Worm (Caenorhabditis elegans) whole organism, mixed stage, embryonic: ENCODE data around the gene txt-12.

Experiments used
- M03D4.4 ChIP-seq: sonication (generic microtip); optimal IDR thresholded peaks from 2 replicates; lab custom pipeline; 2017; ENCODE audit warnings: mild to moderate bottlenecking, missing genetic modification characterization, missing compliant biosample characterization
- bed-3 ChIP-seq: fragments of 200-800 bp; sonication (Bioruptor generic); optimal IDR thresholded peaks from 3 replicates; lab custom pipeline; 2018; ENCODE audit warnings: mild to moderate bottlenecking, missing genetic modification characterization, moderate library complexity, missing compliant biosample characterization
- blmp-1 ChIP-seq: fragments of 150-350 bp; optimal IDR thresholded peaks from 2 replicates; lab custom pipeline; 2014; ENCODE audit warnings: missing biosample characterization, missing genetic modification characterization
- ceh-39 ChIP-seq: fragments of 150-350 bp; optimal IDR thresholded peaks from 2 replicates; lab custom pipeline; 2014; ENCODE audit warnings: missing biosample characterization, missing genetic modification characterization
- ceh-43 ChIP-seq: fragments of 200-800 bp; sonication (Bioruptor generic); optimal IDR thresholded peaks from 2 replicates; lab custom pipeline; 2018; ENCODE audit warnings: mild to moderate bottlenecking, missing genetic modification characterization, moderate library complexity, missing compliant biosample characterization
- ceh-83 ChIP-seq: fragments of 200-800 bp; sonication (Bioruptor generic); optimal IDR thresholded peaks from 2 replicates; lab custom pipeline; 2018; ENCODE audit warnings: mild to moderate bottlenecking, missing genetic modification characterization, missing compliant biosample characterization
- ces-1 ChIP-seq: fragments of 150-350 bp; optimal IDR thresholded peaks from 2 replicates; lab custom pipeline; 2014; ENCODE audit warnings: missing biosample characterization, missing genetic modification reagents, missing genetic modification characterization
- cnd-1 ChIP-seq: fragments of 200-800 bp; sonication (Bioruptor generic); optimal IDR thresholded peaks from 2 replicates; lab custom pipeline; 2018; ENCODE audit warnings: mild to moderate bottlenecking, missing genetic modification characterization, missing compliant biosample characterization
- drap-1 ChIP-seq: fragments of 200-800 bp; sonication (Bioruptor generic); optimal IDR thresholded peaks from 3 replicates; lab custom pipeline; 2018; ENCODE audit warnings: mild to moderate bottlenecking, missing genetic modification characterization, missing compliant biosample characterization
- elt-3 ChIP-seq: fragments of 150-350 bp; optimal IDR thresholded peaks from 2 replicates; lab custom pipeline; 2014; ENCODE audit warnings: missing biosample characterization, missing genetic modification characterization
- flh-1 ChIP-seq: fragments of 200-800 bp; sonication (Bioruptor generic); optimal IDR thresholded peaks from 2 replicates; lab custom pipeline; 2018; ENCODE audit warnings: mild to moderate bottlenecking, missing genetic modification characterization, moderate library complexity, missing compliant biosample characterization
- ham-2 ChIP-seq: fragments of 200-800 bp; sonication (Bioruptor generic); optimal IDR thresholded peaks from 2 replicates; lab custom pipeline; 2018; ENCODE audit warnings: mild to moderate bottlenecking, missing genetic modification characterization, missing compliant biosample characterization
- hlh-1 ChIP-seq: fragments of 150-350 bp; optimal IDR thresholded peaks from 2 replicates; lab custom pipeline; 2014; ENCODE audit warnings: missing biosample characterization, missing genetic modification reagents, missing genetic modification characterization
- lin-13 ChIP-seq: fragments of 150-350 bp; optimal IDR thresholded peaks from 2 replicates; lab custom pipeline; 2014; ENCODE audit warnings: missing biosample characterization, missing genetic modification characterization
- lin-32 ChIP-seq: fragments of 200-800 bp; sonication (Bioruptor generic); optimal IDR thresholded peaks from 2 replicates; lab custom pipeline; 2018; ENCODE audit warnings: mild to moderate bottlenecking, missing genetic modification characterization, missing compliant biosample characterization
- lsy-2 ChIP-seq: fragments of 150-350 bp; optimal IDR thresholded peaks from 2 replicates; lab custom pipeline; 2014; ENCODE audit warnings: missing biosample characterization, missing genetic modification characterization
- mab-5 ChIP-seq: fragments of 150-350 bp; optimal IDR thresholded peaks from 2 replicates; lab custom pipeline; 2014; ENCODE audit warnings: missing biosample characterization, missing genetic modification characterization
- mep-1 ChIP-seq: fragments of 150-350 bp; optimal IDR thresholded peaks from 2 replicates; lab custom pipeline; 2017; ENCODE audit warnings: missing biosample characterization, missing genetic modification reagents, missing genetic modification characterization, inconsistent platforms
- mls-2 ChIP-seq: sonication (generic microtip); optimal IDR thresholded peaks from 2 replicates; lab custom pipeline; 2016; ENCODE audit warnings: mild to moderate bottlenecking, missing genetic modification characterization, moderate library complexity, missing compliant biosample characterization
- nhr-12 ChIP-seq: fragments of 150-350 bp; optimal IDR thresholded peaks from 2 replicates; lab custom pipeline; 2014; ENCODE audit warnings: missing biosample characterization, missing genetic modification characterization
- nhr-2 ChIP-seq: fragments of 150-350 bp; optimal IDR thresholded peaks from 2 replicates; lab custom pipeline; 2014; ENCODE audit warnings: missing biosample characterization, missing genetic modification characterization
- nhr-28 ChIP-seq: fragments of 150-350 bp; optimal IDR thresholded peaks from 2 replicates; lab custom pipeline; 2014; ENCODE audit warnings: missing biosample characterization, missing genetic modification characterization
- nhr-76 ChIP-seq: sonication (generic microtip); optimal IDR thresholded peaks from 2 replicates; lab custom pipeline; 2017; ENCODE audit warnings: missing biosample characterization, missing genetic modification characterization
- pha-4 ChIP-seq: fragments of 150-350 bp; optimal IDR thresholded peaks from 2 replicates; lab custom pipeline; 2018; ENCODE audit warnings: missing biosample characterization, missing genetic modification reagents, missing genetic modification characterization
- sem-2 ChIP-seq: fragments of 200-800 bp; sonication (Bioruptor generic); optimal IDR thresholded peaks from 2 replicates; lab custom pipeline; 2018; ENCODE audit warnings: mild to moderate bottlenecking, missing genetic modification characterization, missing compliant biosample characterization
- snpc-4 ChIP-seq: fragments of 150-350 bp; optimal IDR thresholded peaks from 2 replicates; lab custom pipeline; 2014; ENCODE audit warnings: missing biosample characterization, missing genetic modification characterization
- tbx-8 ChIP-seq: fragments of 200-800 bp; sonication (Bioruptor generic); optimal IDR thresholded peaks from 2 replicates; lab custom pipeline; 2018; ENCODE audit warnings: mild to moderate bottlenecking, missing genetic modification characterization, moderate library complexity, missing compliant biosample characterization
- unc-120 ChIP-seq: sonication (generic microtip); optimal IDR thresholded peaks from 2 replicates; lab custom pipeline; 2017; ENCODE audit warnings: missing genetic modification characterization, missing compliant biosample characterization; ENCODE audit not compliant: poor library complexity, severe bottlenecking
- unc-62 ChIP-seq: fragments of 150-350 bp; optimal IDR thresholded peaks from 2 replicates; lab custom pipeline; 2014; ENCODE audit warnings: missing biosample characterization, missing genetic modification reagents, missing genetic modification characterization
- zip-8 ChIP-seq: fragments of 150-350 bp; optimal IDR thresholded peaks from 2 replicates; lab custom pipeline; 2014; ENCODE audit warnings: missing biosample characterization, missing genetic modification characterization
- ztf-11 ChIP-seq: fragments of 150-350 bp; optimal IDR thresholded peaks from 2 replicates; lab custom pipeline; 2014; ENCODE audit warnings: missing biosample characterization, missing genetic modification characterization

The txt-12 gene

ce11 chrV:15056346-15056839 is 36.4 kb upstream of the txt-12 start:
- TF ChIP-seq ceh-39 (no peak), bed-3 (no peak), unc-62 (GFP tag; lab: Kevin White, UChicago) (no peak), M03D4.4 (tag; lab: Kevin White, UChicago) (no peak), nhr-76 (tag; lab: Kevin White, UChicago) (no peak), drap-1 (GFP tag; lab: Kevin White, UChicago) (no peak), elt-3 (tag; lab: Kevin White, UChicago) (no peak), flh-1 (GFP tag; lab: Kevin White, UChicago) (no peak), lin-32 (GFP tag; lab: Kevin White, UChicago) (no peak), hlh-1 (tag; lab: Kevin White, UChicago) (no peak), zip-8 (tag; lab: Kevin White, UChicago) (no peak), pha-4 (tag; lab: Kevin White, UChicago) (no peak), ces-1 (GFP tag; lab: Kevin White, UChicago) (no peak)
- TF ChIP-seq, all 35 proteins: peak for 0

- TF ChIP-seq mab-5 (tag; lab: Kevin White, UChicago): no peak
- TF ChIP-seq blmp-1 (tag; lab: Kevin White, UChicago): no peak
- TF ChIP-seq lin-13 (tag; lab: Kevin White, UChicago): no peak
- TF ChIP-seq ceh-43 (GFP tag; lab: Kevin White, UChicago): no peak
- no peak for TF ChIP-seq nhr-2 (tag; lab: Kevin White, UChicago)
- no peak for TF ChIP-seq M03D4.4 (tag; lab: Kevin White, UChicago)
- no peak for TF ChIP-seq lsy-2 (tag; lab: Kevin White, UChicago)
- no peak for TF ChIP-seq mep-1 (tag; lab: Kevin White, UChicago)
- TF ChIP-seq ztf-11 (tag; lab: Kevin White, UChicago): no peak
- TF ChIP-seq unc-120 (tag; lab: Kevin White, UChicago): no peak
- TF ChIP-seq sem-2: no peak
- no peak for TF ChIP-seq nhr-28 (tag; lab: Kevin White, UChicago)
- TF ChIP-seq lin-32 (GFP tag; lab: Kevin White, UChicago): no peak
- TF ChIP-seq ceh-83 (GFP tag; lab: Kevin White, UChicago): no peak
Measured at ce11 chrV:15057724-15058123, 35.0 kb upstream of the txt-12 start.

- TF ChIP-seq elt-3 (tag; lab: Kevin White, UChicago): no peak
- TF ChIP-seq flh-1 (GFP tag; lab: Kevin White, UChicago): no peak
- TF ChIP-seq tbx-8: no peak
- TF ChIP-seq mab-5 (tag; lab: Kevin White, UChicago): no peak
- no peak for TF ChIP-seq ceh-43 (GFP tag; lab: Kevin White, UChicago)
Measured at ce11 chrV:15058423-15058822, 34.3 kb upstream of the txt-12 start.

- no peak for TF ChIP-seq ceh-39
- no peak for TF ChIP-seq drap-1 (GFP tag; lab: Kevin White, UChicago)
Measured at ce11 chrV:15058965-15059364, 33.8 kb upstream of the txt-12 start.

ce11 chrV:15059534-15059933 is 33.2 kb upstream of the txt-12 start, which contains the start of the genes mcm-3 and C25D7.15:
mcm-3 (minus strand) TSS chrV:15059599.
C25D7.15 (plus strand) TSS chrV:15059808.
- TF ChIP-seq flh-1 (GFP tag; lab: Kevin White, UChicago): no peak
- no peak for TF ChIP-seq drap-1 (GFP tag; lab: Kevin White, UChicago)
- TF ChIP-seq pha-4 (tag; lab: Kevin White, UChicago): no peak
- peak; percentile 11 for TF ChIP-seq ces-1 (GFP tag; lab: Kevin White, UChicago)
- no peak for TF ChIP-seq ceh-83 (GFP tag; lab: Kevin White, UChicago)
- no peak for TF ChIP-seq nhr-28 (tag; lab: Kevin White, UChicago)
- TF ChIP-seq lsy-2 (tag; lab: Kevin White, UChicago): peak; percentile 12
- no peak for TF ChIP-seq nhr-2 (tag; lab: Kevin White, UChicago)
- no peak for TF ChIP-seq mep-1 (tag; lab: Kevin White, UChicago)
- TF ChIP-seq ham-2: no peak
- no peak for TF ChIP-seq unc-120 (tag; lab: Kevin White, UChicago)
- peak; percentile 44 for TF ChIP-seq zip-8 (tag; lab: Kevin White, UChicago)
- no peak for TF ChIP-seq snpc-4
- no peak for TF ChIP-seq bed-3
- no peak for TF ChIP-seq lin-32 (GFP tag; lab: Kevin White, UChicago)
- TF ChIP-seq mls-2 (tag; lab: Kevin White, UChicago): no peak
- no peak for TF ChIP-seq blmp-1 (tag; lab: Kevin White, UChicago)
- no peak for TF ChIP-seq cnd-1 (tag; lab: Kevin White, UChicago)
- no peak for TF ChIP-seq unc-62 (GFP tag; lab: Kevin White, UChicago)
- TF ChIP-seq nhr-12 (tag; lab: Kevin White, UChicago): no peak
- no peak for TF ChIP-seq sem-2
